Fruit fly (Drosophila melanogaster): Measurements from ENCODE around the gene Kap-alpha1.
A peak's percentile ranks its signal among the peaks of the same experiment; 100 is the strongest.

The Kap-alpha1 gene

DNA sequence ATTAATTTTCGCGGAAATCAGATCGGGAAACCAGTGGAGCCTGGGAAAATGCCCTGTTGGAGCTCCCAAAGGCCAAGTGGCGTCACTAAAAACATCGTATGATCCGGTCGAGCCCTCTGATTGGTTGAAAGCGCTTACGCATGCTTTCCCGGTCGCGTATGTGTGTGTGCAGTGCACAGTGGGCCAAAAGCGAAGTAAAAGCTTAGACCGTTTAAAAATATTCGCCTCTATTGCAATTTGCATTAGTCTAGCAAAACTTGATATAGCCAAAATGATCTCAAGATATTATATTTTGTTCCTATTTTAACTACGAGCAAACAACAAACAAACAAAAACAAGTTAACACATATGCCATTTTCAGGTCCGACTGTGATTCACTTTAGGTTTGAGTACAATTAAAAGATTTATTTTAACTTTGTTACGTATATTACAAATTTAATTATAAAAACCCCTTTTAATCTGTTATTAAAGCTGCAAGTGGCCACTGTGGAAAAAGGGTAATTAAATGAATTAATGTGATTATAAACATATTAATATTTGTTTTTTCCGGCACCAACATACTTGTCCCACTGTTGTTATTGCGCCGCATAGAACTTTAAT, 12.7 kb upstream of the Kap-alpha1 start (continued):
- TF ChIP-seq cyc (GFP tag; optimal IDR thresholded peaks at IDR 0.05): peak; percentile 76
- peak; percentile 93 for TF ChIP-seq CG6808 (GFP tag; optimal IDR thresholded peaks at IDR 0.05)
- peak; percentile 69 for TF ChIP-seq CG11902 (GFP tag; optimal IDR thresholded peaks at IDR 0.05)
- peak; percentile 89 for TF ChIP-seq CG34406 (GFP tag; optimal IDR thresholded peaks at IDR 0.05)
- TF ChIP-seq fd59A (GFP tag; optimal IDR thresholded peaks at IDR 0.05): peak; percentile 87
- peak; percentile 89 for TF ChIP-seq CG8632 (GFP tag; optimal IDR thresholded peaks at IDR 0.05)
- TF ChIP-seq CG6276 (GFP tag; optimal IDR thresholded peaks at IDR 0.05): peak; percentile 94
- TF ChIP-seq Ets21C (GFP tag; optimal IDR thresholded peaks at IDR 0.05): peak; percentile 81
- peak; percentile 83 for TF ChIP-seq vri (GFP tag; optimal IDR thresholded peaks at IDR 0.05)
- peak; percentile 63 for TF ChIP-seq Gug (GFP tag; IDR thresholded peaks at IDR 0.05)
- peak; percentile 89 for TF ChIP-seq OdsH (GFP tag; optimal IDR thresholded peaks at IDR 0.05)
- TF ChIP-seq CG3919 (GFP tag; optimal IDR thresholded peaks at IDR 0.05): peak; percentile 89
- TF ChIP-seq pdm3 (GFP tag; optimal IDR thresholded peaks at IDR 0.05): peak; percentile 90
- peak; percentile 83 for TF ChIP-seq Eip75B (GFP tag; optimal IDR thresholded peaks at IDR 0.05)
- peak; percentile 84 for TF ChIP-seq CG16779 (tag; optimal IDR thresholded peaks at IDR 0.05)
- no peak for TF ChIP-seq fkh (GFP tag; optimal IDR thresholded peaks at IDR 0.05)
- TF ChIP-seq esn (GFP tag; optimal IDR thresholded peaks at IDR 0.05): peak; percentile 94

DNA sequence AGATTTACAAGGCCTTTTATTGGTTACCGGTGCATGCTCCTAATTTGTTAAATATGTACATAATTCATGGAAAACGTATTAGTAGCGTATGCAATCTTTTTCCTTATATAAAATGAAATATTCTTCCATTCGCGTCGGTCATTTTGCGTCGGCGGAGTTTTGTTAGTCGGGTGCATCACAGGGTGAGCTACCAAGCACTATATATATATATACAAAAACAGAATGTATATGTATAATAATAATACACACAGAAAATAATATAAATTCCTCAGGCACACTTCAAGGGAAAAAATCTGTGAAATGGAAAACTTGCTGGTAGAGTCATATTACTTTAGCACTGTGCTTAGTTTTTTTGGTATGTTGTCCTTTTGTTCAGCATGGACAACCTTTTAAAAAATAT, 8.1 kb upstream of the Kap-alpha1 start, which contains the start of gene Ir76a:
Gene Ir76a (plus strand): TSS at position 301 of the 400 bp plus-strand sequence.
- no peak for TF ChIP-seq CG32006 (GFP tag; optimal IDR thresholded peaks at IDR 0.05)
- TF ChIP-seq CG6163 (GFP tag; IDR thresholded peaks at IDR 0.05): no peak
- TF ChIP-seq Smox (GFP tag; optimal IDR thresholded peaks at IDR 0.05): no peak

DNA sequence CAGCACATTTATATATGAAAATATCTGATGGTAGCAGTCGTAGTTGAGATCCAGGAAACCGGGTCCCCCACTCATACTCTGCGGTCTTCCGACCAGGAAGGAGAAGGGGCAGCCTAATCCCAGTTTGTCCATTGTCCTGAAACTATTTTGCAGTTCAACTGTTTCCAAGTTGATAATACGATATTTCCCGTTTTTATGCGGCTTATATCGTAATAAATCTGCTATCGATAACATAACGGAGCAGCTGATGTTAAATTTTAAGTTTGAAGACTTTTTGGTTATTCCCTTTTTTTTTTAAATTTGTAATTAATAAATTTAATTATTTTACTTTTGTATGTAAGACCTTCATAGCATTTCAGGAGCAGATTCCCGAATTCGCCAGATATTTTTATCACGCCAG, 5.9 kb upstream of the Kap-alpha1 start, which contains the start of gene CG14102:
Gene CG14102 (minus strand): TSS at position 187 of the 400 bp plus-strand sequence.
- no peak for TF ChIP-seq CG32006 (GFP tag; optimal IDR thresholded peaks at IDR 0.05)
- no peak for TF ChIP-seq Eip75B (GFP tag; optimal IDR thresholded peaks at IDR 0.05)
- no peak for TF ChIP-seq CG9139 (GFP tag; optimal IDR thresholded peaks at IDR 0.05)
- TF ChIP-seq spab (GFP tag; optimal IDR thresholded peaks at IDR 0.05): no peak
- TF ChIP-seq CG10631 (GFP tag; optimal IDR thresholded peaks at IDR 0.05): no peak
- no peak for TF ChIP-seq Met (GFP tag; optimal IDR thresholded peaks at IDR 0.05)
- no peak for TF ChIP-seq Hr4 (GFP tag; optimal IDR thresholded peaks at IDR 0.05)

DNA sequence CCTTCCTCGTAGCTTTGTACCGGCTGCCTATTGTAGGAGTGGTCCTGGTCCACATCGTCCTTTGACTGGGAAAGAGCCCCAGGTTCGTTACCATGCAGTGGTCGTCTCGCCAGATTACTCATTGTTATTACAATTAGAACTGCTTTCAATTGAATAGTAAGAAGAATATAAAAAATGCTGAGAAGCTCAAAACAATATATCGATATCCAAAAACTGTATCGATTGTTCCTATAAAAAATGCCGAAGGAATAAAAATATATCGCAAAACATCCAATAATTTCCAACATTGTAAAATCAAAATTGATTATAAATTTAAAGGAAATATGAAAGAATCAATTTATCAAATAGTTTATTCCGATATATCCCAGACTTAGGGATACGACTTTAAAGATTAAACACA, 2.1 kb upstream of the Kap-alpha1 start, which contains the start of the genes TORIP and Ccdc58:
Gene TORIP (minus strand): TSS at position 173 of the 400 bp plus-strand sequence.
Gene Ccdc58 (plus strand): TSS at position 274 of the 400 bp plus-strand sequence.
- TF ChIP-seq Hr39 (GFP tag; optimal IDR thresholded peaks at IDR 0.05) (no peak), Eip75B (GFP tag; optimal IDR thresholded peaks at IDR 0.05) (no peak), pdm3 (GFP tag; optimal IDR thresholded peaks at IDR 0.05) (no peak), CG8319 (GFP tag; optimal IDR thresholded peaks at IDR 0.05) (no peak), Ets96B (tag; optimal IDR thresholded peaks at IDR 0.05) (no peak), salr (GFP tag; optimal IDR thresholded peaks at IDR 0.05) (no peak), Smox (GFP tag; optimal IDR thresholded peaks at IDR 0.05) (no peak), svp (GFP tag) (no peak), CG9139 (GFP tag; optimal IDR thresholded peaks at IDR 0.05) (no peak), vri (GFP tag; optimal IDR thresholded peaks at IDR 0.05) (no peak)

DNA sequence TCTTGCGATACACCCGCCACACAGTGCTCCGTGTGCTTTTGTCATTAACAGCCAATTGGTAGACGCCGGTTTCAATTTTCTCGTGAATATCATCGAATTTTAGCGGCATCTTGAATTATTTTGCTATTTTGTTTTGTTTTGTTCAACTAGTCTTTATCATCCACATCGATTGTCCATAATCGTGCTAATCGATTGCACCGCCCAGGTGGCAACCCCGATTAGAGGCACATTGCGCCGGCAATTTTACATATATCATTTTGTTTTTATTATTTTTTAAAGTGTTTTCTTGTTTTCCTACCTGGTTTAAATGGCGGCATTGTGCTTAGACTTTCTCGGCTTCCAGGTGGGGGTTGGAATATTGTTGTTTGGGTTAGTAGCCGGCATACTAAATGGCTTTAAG, 1.1 kb upstream of the Kap-alpha1 start, which contains the start of gene CG34116:
Gene CG34116 (minus strand): TSS at position 142 of the 400 bp plus-strand sequence.
- TF ChIP-seq Hr39 (GFP tag; optimal IDR thresholded peaks at IDR 0.05): no peak
- no peak for TF ChIP-seq fkh (GFP tag; optimal IDR thresholded peaks at IDR 0.05)
- TF ChIP-seq OdsH (GFP tag; optimal IDR thresholded peaks at IDR 0.05): no peak
- TF ChIP-seq net (GFP tag; optimal IDR thresholded peaks at IDR 0.05): no peak
- TF ChIP-seq CG8319 (GFP tag; optimal IDR thresholded peaks at IDR 0.05): no peak
- no peak for TF ChIP-seq cyc (GFP tag; optimal IDR thresholded peaks at IDR 0.05)
- TF ChIP-seq eg (GFP tag; IDR thresholded peaks at IDR 0.05): no peak
- no peak for TF ChIP-seq Hr4 (GFP tag; optimal IDR thresholded peaks at IDR 0.05)
- no peak for TF ChIP-seq acj6 (GFP tag; optimal IDR thresholded peaks at IDR 0.05)
- no peak for TF ChIP-seq Eip75B (GFP tag; optimal IDR thresholded peaks at IDR 0.05)
- no peak for TF ChIP-seq Sox15 (GFP tag; optimal IDR thresholded peaks at IDR 0.05)
- no peak for TF ChIP-seq CG10631 (GFP tag; optimal IDR thresholded peaks at IDR 0.05)
- no peak for TF ChIP-seq CG6163 (GFP tag; IDR thresholded peaks at IDR 0.05)
- no peak for TF ChIP-seq vri (GFP tag; optimal IDR thresholded peaks at IDR 0.05)
- no peak for TF ChIP-seq CG3032 (tag; optimal IDR thresholded peaks at IDR 0.05)
- no peak for TF ChIP-seq pdm3 (GFP tag; optimal IDR thresholded peaks at IDR 0.05)
- TF ChIP-seq CG6854 (GFP tag; optimal IDR thresholded peaks at IDR 0.05): no peak
- TF ChIP-seq fd59A (GFP tag; optimal IDR thresholded peaks at IDR 0.05): no peak
- no peak for TF ChIP-seq CG15336 (GFP tag; IDR thresholded peaks at IDR 0.05)
- TF ChIP-seq CG1621 (tag; optimal IDR thresholded peaks at IDR 0.05): no peak
